Fruit fly (Drosophila melanogaster) Kc167 (cell line): ENCODE results near the gene spn-B.

Source experiments
- Sin3A ChIP-seq: fragments of >200 bp; optimal IDR thresholded peaks from 2 replicates; lab custom pipeline; 2018; ENCODE audit warnings: missing external identifiers
- psq ChIP-seq: fragments of >200 bp; optimal IDR thresholded peaks from 2 replicates; lab custom pipeline; 2017; ENCODE audit warnings: missing external identifiers
- ttk ChIP-seq: sonication (Bioruptor generic); optimal IDR thresholded peaks from 2 replicates; lab custom pipeline; 2017; ENCODE audit warnings: missing external identifiers

DNA sequence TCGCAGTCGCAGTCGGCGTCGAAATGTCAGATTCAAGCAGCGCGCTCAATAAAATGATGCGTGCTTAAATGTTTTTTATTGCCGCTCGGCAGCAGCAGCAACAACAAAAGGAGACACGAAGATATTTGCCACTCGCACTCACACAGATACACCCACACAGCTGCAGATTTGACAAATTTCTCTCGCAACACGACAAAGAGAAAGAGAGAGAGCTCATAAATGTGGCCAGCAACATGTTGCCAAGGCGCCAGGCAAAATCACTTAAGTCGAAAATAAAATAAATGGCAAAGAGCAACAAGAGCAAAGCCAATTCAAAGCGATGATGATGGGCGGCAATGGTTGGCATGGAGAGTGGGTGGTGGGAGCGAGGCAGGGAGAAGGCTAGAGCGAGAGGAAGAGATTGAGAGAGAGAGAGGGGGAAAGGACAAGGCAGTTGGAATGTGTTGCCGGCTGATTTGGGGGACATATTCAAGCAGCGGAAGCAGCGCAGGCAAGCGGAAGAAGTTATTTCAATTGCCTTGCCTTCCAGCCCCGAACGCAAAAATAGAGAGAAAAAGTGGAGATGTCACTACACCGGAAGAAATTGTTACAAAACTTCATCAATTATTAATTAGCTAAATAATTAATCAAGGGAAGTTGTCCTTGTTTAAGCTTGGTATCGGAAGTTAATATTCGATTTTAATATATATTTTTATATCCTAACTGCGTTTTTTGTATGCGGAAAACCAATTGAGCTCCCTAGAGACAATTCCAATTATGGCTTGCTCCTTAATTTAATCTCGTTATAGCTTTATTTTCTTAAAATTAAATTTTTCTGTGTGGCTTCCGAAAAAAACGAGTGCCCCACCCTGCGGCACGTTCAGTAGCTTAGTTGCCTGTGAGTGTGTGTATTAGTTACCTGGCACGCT, 19.2 kb downstream of the spn-B start:
- no peak for TF ChIP-seq psq (lab: Kevin White, UChicago)
- TF ChIP-seq Sin3A, result no peak
- no peak for TF ChIP-seq ttk
